Worm (Caenorhabditis elegans) whole organism, late embryonic: ENCODE results near the gene T28H11.7.

ENCODE experiments used
- ama-1 ChIP-seq: fragments of 150-350 bp; optimal IDR thresholded peaks from 2 replicates; lab custom pipeline; 2014
- ceh-45 ChIP-seq: fragments of 200-800 bp; sonication (Bioruptor generic); IDR thresholded peaks from 2 replicates; pipeline ENCODE4 v1.3.6; 2022; ENCODE audit warnings: missing genetic modification reagents, missing genetic modification characterization, missing compliant biosample characterization
- hlh-13 ChIP-seq: fragments of 200-800 bp; sonication (Bioruptor generic); optimal IDR thresholded peaks from 2 replicates; lab custom pipeline; 2018; ENCODE audit warnings: mild to moderate bottlenecking, missing genetic modification characterization, missing compliant biosample characterization

ce11 chrIV:4988531-4988930, 28.4 kb downstream of the T28H11.7 start, which contains the start of gene E03H12.7:
- TF ChIP-seq hlh-13 (no peak), ama-1 (lab: Kevin White, UChicago) (no peak), ceh-45 (GFP tag; lab: Robert Waterston, UW) (no peak)
